Fruit fly (Drosophila melanogaster): Measurements from ENCODE around the gene rg.
A peak's percentile ranks its signal among the peaks of the same experiment; 100 is the strongest.

DNA sequence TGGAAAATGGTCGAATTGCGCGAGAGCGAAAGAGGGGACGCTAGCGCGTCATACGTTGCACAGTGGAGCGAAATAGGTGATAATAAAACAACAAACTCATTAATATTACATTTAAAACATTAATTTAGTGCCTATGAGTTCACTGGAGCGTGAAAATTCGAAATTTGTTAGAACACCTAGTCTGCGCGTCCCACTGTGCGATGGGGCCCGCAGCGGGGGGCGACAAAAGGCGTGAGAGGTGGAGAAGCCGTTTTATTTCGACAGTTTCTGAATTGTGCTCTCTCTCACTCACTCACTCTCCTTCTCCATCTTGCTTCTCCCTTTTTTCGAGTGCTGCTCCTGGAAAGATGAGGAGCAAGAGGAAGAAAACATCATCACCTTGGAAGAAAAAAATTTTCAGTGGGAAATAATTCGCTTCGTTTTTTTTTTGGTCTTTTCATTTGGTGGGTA, 1.9 kb upstream of the rg start:
- TF ChIP-seq CG6163 (GFP tag; IDR thresholded peaks at IDR 0.05), result peak; percentile 99
- peak; percentile 97 for TF ChIP-seq Sox14 (GFP tag; optimal IDR thresholded peaks at IDR 0.05)
